Worm (Caenorhabditis elegans): Measurements from ENCODE around the gene lipl-4.
A peak's percentile ranks its signal among the peaks of the same experiment; 100 is the strongest.

The lipl-4 gene

ce11 chrV:6515344-6515743 is 34.6 kb upstream of the lipl-4 start:
- TF ChIP-seq elt-1 (tag; optimal IDR thresholded peaks at IDR 0.05) (no peak), mbf-1 (tag; optimal IDR thresholded peaks at IDR 0.05) (no peak), unc-39 (tag; optimal IDR thresholded peaks at IDR 0.05) (no peak), lsy-2 (tag; optimal IDR thresholded peaks at IDR 0.05) (no peak), lin-11 (tag; optimal IDR thresholded peaks at IDR 0.05) (no peak), lin-39 (tag; optimal IDR thresholded peaks at IDR 0.05) (no peak), nhr-12 (tag; optimal IDR thresholded peaks at IDR 0.05) (no peak), ama-1 (optimal IDR thresholded peaks at IDR 0.05) (no peak), nhr-25 (tag; optimal IDR thresholded peaks at IDR 0.05) (no peak), mdl-1 (tag; optimal IDR thresholded peaks at IDR 0.05) (no peak), C34F6.9 (tag; optimal IDR thresholded peaks at IDR 0.05) (no peak), ztf-1 (GFP tag; conservative IDR thresholded peaks at IDR 0.05) (no peak)

- TF ChIP-seq sma-9 (GFP tag; optimal IDR thresholded peaks at IDR 0.05) (peak; percentile 10), sma-9 (tag; optimal IDR thresholded peaks at IDR 0.05) (no peak), unc-62 (GFP tag; optimal IDR thresholded peaks at IDR 0.05) (no peak), Y55F3AM.14 (GFP tag; optimal IDR thresholded peaks at IDR 0.05) (no peak), gmeb-1 (tag; optimal IDR thresholded peaks at IDR 0.05) (no peak), unc-55 (GFP tag; optimal IDR thresholded peaks at IDR 0.05) (peak; percentile 67), mdl-1 (tag; optimal IDR thresholded peaks at IDR 0.05) (no peak), nhr-77 (tag; optimal IDR thresholded peaks at IDR 0.05) (no peak), nhr-237 (tag; optimal IDR thresholded peaks at IDR 0.05) (no peak), nhr-23 (tag; optimal IDR thresholded peaks at IDR 0.05) (no peak), unc-39 (tag; optimal IDR thresholded peaks at IDR 0.05) (no peak), nhr-25 (tag; optimal IDR thresholded peaks at IDR 0.05) (no peak)
Measured at ce11 chrV:6516491-6517304, 33.3 kb upstream of the lipl-4 start, which contains the start of gene mdh-1. TSS of gene mdh-1 (minus strand) at chrV:6516526.

DNA sequence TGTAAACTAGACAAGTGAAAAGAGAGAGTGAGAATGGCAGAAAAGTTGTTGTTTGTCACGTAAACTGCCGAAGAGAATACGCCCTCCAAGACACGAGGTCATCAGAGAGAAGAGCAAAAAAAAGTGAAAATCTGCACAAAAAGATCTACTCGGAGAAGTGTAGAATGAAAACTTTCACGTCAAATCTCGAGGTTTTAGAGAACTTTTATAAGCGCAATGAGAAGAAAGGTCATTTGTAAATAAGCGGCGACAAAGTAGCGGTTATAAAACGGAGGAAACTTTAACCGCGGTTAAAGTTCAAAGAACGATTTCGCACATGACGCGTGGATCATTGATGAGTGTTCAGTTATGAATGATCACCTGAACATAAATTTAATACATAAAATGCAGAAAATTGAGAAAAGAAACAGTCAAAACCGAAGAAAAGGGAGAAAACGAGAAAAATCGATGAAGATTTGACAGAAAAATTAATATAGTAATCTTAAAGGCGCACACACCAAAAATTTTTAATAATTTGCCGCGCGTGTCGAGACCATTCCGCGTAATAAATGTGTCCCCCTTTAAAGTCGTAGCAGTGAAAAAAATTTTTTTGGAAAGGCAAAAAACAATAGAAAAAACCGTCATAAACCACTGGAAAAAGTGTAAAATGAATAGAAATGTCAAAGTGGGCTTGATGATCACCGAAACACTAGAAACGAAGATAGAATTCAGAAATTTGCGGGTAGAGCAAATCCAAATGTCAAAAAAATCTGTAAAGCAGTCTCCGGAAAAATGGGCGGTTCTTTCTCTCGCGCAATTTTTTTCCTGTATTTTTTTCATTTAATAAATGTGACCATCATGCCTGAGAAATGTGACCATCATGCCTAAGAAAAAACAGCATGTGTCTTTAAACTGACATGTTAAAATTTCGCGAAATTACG is 32.4 kb upstream of the lipl-4 start:
- TF ChIP-seq lin-13 (GFP tag; optimal IDR thresholded peaks at IDR 0.05) (no peak), F13H6.1 (tag; optimal IDR thresholded peaks at IDR 0.05) (peak; percentile 60), mdl-1 (tag; optimal IDR thresholded peaks at IDR 0.05) (peak in 1 of 2 experiments; percentile 50), R02D3.7 (tag; optimal IDR thresholded peaks at IDR 0.05) (no peak), nhr-21 (tag; optimal IDR thresholded peaks at IDR 0.05) (peak; percentile 72), blmp-1 (tag; optimal IDR thresholded peaks at IDR 0.05; ENCODE audit: insufficient read depth) (peak; percentile 96), aly-2 (tag; optimal IDR thresholded peaks at IDR 0.05) (no peak), Y55F3AM.14 (GFP tag; optimal IDR thresholded peaks at IDR 0.05) (peak; percentile 30), ceh-16 (tag; optimal IDR thresholded peaks at IDR 0.05) (no peak), mbf-1 (tag; optimal IDR thresholded peaks at IDR 0.05) (no peak), snpc-4 (tag; optimal IDR thresholded peaks at IDR 0.05) (no peak), egl-27 (tag; optimal IDR thresholded peaks at IDR 0.05) (no peak), unc-39 (tag; optimal IDR thresholded peaks at IDR 0.05) (no peak), skn-1 (tag; optimal IDR thresholded peaks at IDR 0.05) (no peak), nhr-10 (tag; optimal IDR thresholded peaks at IDR 0.05) (no peak), ama-1 (optimal IDR thresholded peaks at IDR 0.05) (peak; percentile 16), fos-1 (tag; optimal IDR thresholded peaks at IDR 0.05) (peak; percentile 75), sma-3 (GFP tag; optimal IDR thresholded peaks at IDR 0.05) (peak; percentile 32), C34F6.9 (tag; optimal IDR thresholded peaks at IDR 0.05) (peak; percentile 71), lsy-2 (tag; optimal IDR thresholded peaks at IDR 0.05) (peak in 1 of 2 experiments; percentile 46), sma-9 (GFP tag; optimal IDR thresholded peaks at IDR 0.05) (peak; percentile 89), sma-9 (tag; optimal IDR thresholded peaks at IDR 0.05) (no peak), nhr-129 (tag; optimal IDR thresholded peaks at IDR 0.05) (peak; percentile 86), nhr-25 (tag; optimal IDR thresholded peaks at IDR 0.05) (peak; percentile 74), crh-2 (tag; optimal IDR thresholded peaks at IDR 0.05) (peak; percentile 81), ceh-82 (tag; optimal IDR thresholded peaks at IDR 0.05) (no peak), sem-4 (tag; optimal IDR thresholded peaks at IDR 0.05) (peak; percentile 45), nhr-6 (tag; optimal IDR thresholded peaks at IDR 0.05) (peak; percentile 32)

All from whole organism, L2 larva.